Fruit fly (Drosophila melanogaster) whole organism, embryonic: Measurements from ENCODE around the gene Psf2.

Experiments used
- ATbp ChIP-seq: fragments of 200-800 bp; sonication (Bioruptor generic); optimal IDR thresholded peaks from 2 replicates; lab custom pipeline; 2017; ENCODE audit warnings: missing biosample characterization, mild to moderate bottlenecking, missing genetic modification characterization, missing genetic modification reagents
- B-H2 ChIP-seq: fragments of 200-800 bp; sonication (Bioruptor generic); optimal IDR thresholded peaks from 2 replicates; lab custom pipeline; 2018; ENCODE audit warnings: missing biosample characterization, mild to moderate bottlenecking, missing genetic modification characterization
- CG10543 ChIP-seq: fragments of 200-800 bp; sonication (Bioruptor generic); optimal IDR thresholded peaks from 3 replicates; lab custom pipeline; 2017; ENCODE audit warnings: missing biosample characterization, mild to moderate bottlenecking, missing genetic modification characterization, moderate library complexity
- CG14050 ChIP-seq: fragments of 200-800 bp; sonication (Bioruptor generic); IDR thresholded peaks from 3 replicates; pipeline ENCODE4 v1.3.6; 2022; ENCODE audit warnings: missing biosample characterization, missing genetic modification characterization
- CG14667 ChIP-seq: fragments of 200-800 bp; sonication (Bioruptor generic); IDR thresholded peaks from 2 replicates; pipeline ENCODE4 v1.3.6; 2022; ENCODE audit warnings: missing biosample characterization, missing genetic modification characterization
- CG16815 ChIP-seq: fragments of 200-800 bp; sonication (Bioruptor generic); optimal IDR thresholded peaks from 3 replicates; lab custom pipeline; 2017; ENCODE audit warnings: missing biosample characterization, mild to moderate bottlenecking, missing genetic modification characterization
- CG18619 ChIP-seq: fragments of 200-800 bp; sonication (Bioruptor generic); optimal IDR thresholded peaks from 3 replicates; lab custom pipeline; 2017; ENCODE audit warnings: missing biosample characterization, mild to moderate bottlenecking, missing genetic modification characterization
- CG30431 ChIP-seq: fragments of 200-800 bp; sonication (Bioruptor generic); optimal IDR thresholded peaks from 2 replicates; lab custom pipeline; 2017; ENCODE audit warnings: missing biosample characterization, missing genetic modification characterization
- CG31224 ChIP-seq: fragments of 200-800 bp; sonication (Bioruptor generic); IDR thresholded peaks from 2 replicates; pipeline ENCODE4 v1.3.6; 2022; ENCODE audit warnings: missing biosample characterization, missing genetic modification characterization
- CG32767 ChIP-seq: fragments of 200-800 bp; sonication (Bioruptor generic); IDR thresholded peaks from 2 replicates; pipeline ENCODE4 v1.3.6; 2022; ENCODE audit warnings: missing biosample characterization, missing genetic modification characterization
- CG34376 ChIP-seq: fragments of 200-800 bp; sonication (Bioruptor generic); optimal IDR thresholded peaks from 2 replicates; lab custom pipeline; 2018; ENCODE audit warnings: missing biosample characterization, mild to moderate bottlenecking, missing genetic modification characterization
- CG3838 ChIP-seq: fragments of 200-800 bp; sonication (Bioruptor generic); optimal IDR thresholded peaks from 3 replicates; lab custom pipeline; 2016; ENCODE audit warnings: missing biosample characterization, missing genetic modification characterization
- CG5245 ChIP-seq: fragments of 200-800 bp; sonication (Bioruptor generic); optimal IDR thresholded peaks from 3 replicates; lab custom pipeline; 2016; ENCODE audit warnings: missing biosample characterization, missing genetic modification characterization
- CG8924 ChIP-seq: fragments of 200-800 bp; optimal IDR thresholded peaks from 3 replicates; lab custom pipeline; 2019; ENCODE audit warnings: missing biosample characterization, mild to moderate bottlenecking, missing genetic modification characterization, moderate library complexity
- CG9932 ChIP-seq: fragments of 200-800 bp; sonication (Bioruptor generic); IDR thresholded peaks from 2 replicates; pipeline ENCODE4 v1.3.6; 2022; ENCODE audit warnings: missing biosample characterization, missing genetic modification characterization
- Hand ChIP-seq: fragments of 200-800 bp; sonication (Bioruptor generic); optimal IDR thresholded peaks from 2 replicates; lab custom pipeline; 2017; ENCODE audit warnings: mild to moderate bottlenecking, missing biosample characterization, missing genetic modification reagents, missing genetic modification characterization
- Hey ChIP-seq: fragments of 200-800 bp; sonication (Bioruptor generic); optimal IDR thresholded peaks from 3 replicates; lab custom pipeline; 2018; ENCODE audit warnings: missing biosample characterization, mild to moderate bottlenecking, missing genetic modification characterization
- Hr78 ChIP-seq, 2 experiments: fragments of 200-800 bp in 1 of 2; fragments of >200 bp in 1 of 2; sonication (Bioruptor generic) in 1 of 2; optimal IDR thresholded peaks; 2 replicates each; lab custom pipeline; 2017 to 2019; ENCODE audit warnings: missing biosample characterization in 2 of 2, missing genetic modification characterization in 2 of 2, mild to moderate bottlenecking in 1 of 2, moderate library complexity in 1 of 2
- Lhr ChIP-seq: fragments of 200-800 bp; sonication (Bioruptor generic); optimal IDR thresholded peaks from 3 replicates; lab custom pipeline; 2017; ENCODE audit warnings: mild to moderate bottlenecking, missing biosample characterization, missing genetic modification reagents, missing genetic modification characterization
- Med ChIP-seq: fragments of 200-800 bp; sonication (Bioruptor generic); peaks from one replicate; lab custom pipeline; 2016; ENCODE audit warnings: missing biosample characterization, missing genetic modification characterization, mild to moderate bottlenecking, inconsistent platforms, moderate library complexity
- Pdp1 ChIP-seq, 2 experiments: fragments of 200-800 bp; sonication (Bioruptor generic); optimal IDR thresholded peaks; 3 replicates each; lab custom pipeline; 2016; ENCODE audit warnings: missing biosample characterization in 2 of 2, missing genetic modification characterization in 2 of 2, mild to moderate bottlenecking in 1 of 2, moderate library complexity in 1 of 2
- Rfx ChIP-seq: fragments of 200-800 bp; sonication (Bioruptor generic); IDR thresholded peaks from 2 replicates; pipeline ENCODE4 v1.3.6; 2022; ENCODE audit warnings: missing biosample characterization, missing genetic modification characterization
- Sox100B ChIP-seq: fragments of 200-800 bp; sonication (Bioruptor generic); optimal IDR thresholded peaks from 3 replicates; lab custom pipeline; 2018; ENCODE audit warnings: missing biosample characterization, mild to moderate bottlenecking, missing genetic modification characterization
- Sry-δ ChIP-seq: fragments of 200-800 bp; sonication (Bioruptor generic); optimal IDR thresholded peaks from 2 replicates; lab custom pipeline; 2016; ENCODE audit warnings: missing biosample characterization, missing genetic modification characterization
- Xrp1 ChIP-seq: fragments of 200-800 bp; sonication (Bioruptor generic); IDR thresholded peaks from 2 replicates; pipeline ENCODE4 v1.3.6; 2022; ENCODE audit warnings: missing biosample characterization, missing genetic modification characterization
- YL-1 ChIP-seq: fragments of 200-800 bp; sonication (Bioruptor generic); optimal IDR thresholded peaks from 3 replicates; lab custom pipeline; 2017; ENCODE audit warnings: missing biosample characterization, mild to moderate bottlenecking, missing genetic modification characterization
- bbx ChIP-seq: fragments of 200-800 bp; sonication (Bioruptor generic); IDR thresholded peaks from 2 replicates; pipeline ENCODE4 v1.3.6; 2022; ENCODE audit warnings: missing biosample characterization, missing genetic modification characterization; ENCODE audit not compliant: partially characterized antibody
- cwo ChIP-seq: fragments of 200-800 bp; sonication (Bioruptor generic); optimal IDR thresholded peaks from 3 replicates; lab custom pipeline; 2017; ENCODE audit warnings: missing biosample characterization, missing genetic modification characterization, mild to moderate bottlenecking, moderate library complexity, missing genetic modification reagents
- eve ChIP-seq, 2 experiments: fragments of >200 bp; optimal IDR thresholded peaks; 2 replicates each; lab custom pipeline; 2017; ENCODE audit warnings: missing biosample characterization in 2 of 2, missing genetic modification characterization in 2 of 2
- fd3F ChIP-seq: fragments of 200-800 bp; sonication (Bioruptor generic); optimal IDR thresholded peaks from 2 replicates; lab custom pipeline; 2018; ENCODE audit warnings: missing biosample characterization, mild to moderate bottlenecking, missing genetic modification characterization, moderate library complexity
- gcm2 ChIP-seq: fragments of 200-800 bp; sonication (Bioruptor generic); optimal IDR thresholded peaks from 2 replicates; lab custom pipeline; 2016; ENCODE audit warnings: missing biosample characterization, missing genetic modification characterization
- grn ChIP-seq: fragments of 200-800 bp; sonication (Bioruptor generic); optimal IDR thresholded peaks from 3 replicates; lab custom pipeline; 2017; ENCODE audit warnings: missing biosample characterization, missing genetic modification characterization
- h ChIP-seq: fragments of >200 bp; optimal IDR thresholded peaks from 2 replicates; lab custom pipeline; 2017
- ham ChIP-seq: fragments of 200-800 bp; sonication (Bioruptor generic); IDR thresholded peaks from 2 replicates; pipeline ENCODE4 v1.3.6; 2022; ENCODE audit warnings: missing biosample characterization, missing genetic modification characterization
- hb ChIP-seq: fragments of 200-800 bp; sonication (Bioruptor generic); IDR thresholded peaks from 3 replicates; pipeline ENCODE4 v1.3.6; 2022; ENCODE audit warnings: missing biosample characterization, missing genetic modification characterization; ENCODE audit not compliant: partially characterized antibody
- kay ChIP-seq: fragments of 200-800 bp; sonication (Bioruptor generic); optimal IDR thresholded peaks from 2 replicates; lab custom pipeline; 2016; ENCODE audit warnings: missing biosample characterization, missing genetic modification characterization
- lilli ChIP-seq: fragments of 200-800 bp; sonication (Bioruptor generic); optimal IDR thresholded peaks from 3 replicates; lab custom pipeline; 2016; ENCODE audit warnings: missing biosample characterization, missing genetic modification characterization
- nom ChIP-seq: fragments of 200-800 bp; sonication (Bioruptor generic); optimal IDR thresholded peaks from 2 replicates; lab custom pipeline; 2017; ENCODE audit warnings: missing biosample characterization, missing genetic modification characterization, mild to moderate bottlenecking, moderate library complexity, missing genetic modification reagents
- salm ChIP-seq: fragments of 200-800 bp; sonication (Bioruptor generic); optimal IDR thresholded peaks from 2 replicates; lab custom pipeline; 2018; ENCODE audit warnings: missing biosample characterization, mild to moderate bottlenecking, missing genetic modification characterization
- sd ChIP-seq: fragments of 200-800 bp; sonication (Bioruptor generic); optimal IDR thresholded peaks from 3 replicates; lab custom pipeline; 2018; ENCODE audit warnings: missing biosample characterization, mild to moderate bottlenecking, missing genetic modification characterization, moderate library complexity
- sens-2 ChIP-seq: fragments of 200-800 bp; sonication (Bioruptor generic); IDR thresholded peaks from 2 replicates; pipeline ENCODE4 v1.3.6; 2022; ENCODE audit warnings: missing biosample characterization, missing genetic modification characterization
- slou ChIP-seq: fragments of 200-800 bp; sonication (Bioruptor generic); optimal IDR thresholded peaks from 3 replicates; lab custom pipeline; 2016; ENCODE audit warnings: missing biosample characterization, missing genetic modification characterization
- sqz ChIP-seq: fragments of 200-800 bp; sonication (Bioruptor generic); optimal IDR thresholded peaks from 3 replicates; lab custom pipeline; 2018; ENCODE audit warnings: missing biosample characterization, mild to moderate bottlenecking, missing genetic modification characterization
- sug ChIP-seq: fragments of 200-800 bp; optimal IDR thresholded peaks from 2 replicates; lab custom pipeline; 2019; ENCODE audit warnings: missing biosample characterization, mild to moderate bottlenecking, missing genetic modification characterization, moderate library complexity
- tgo ChIP-seq: fragments of 200-800 bp; sonication (Bioruptor generic); IDR thresholded peaks from 3 replicates; pipeline ENCODE4 v1.3.6; 2022; ENCODE audit warnings: missing biosample characterization, missing genetic modification characterization
- ttk ChIP-seq: fragments of 200-800 bp; sonication (Bioruptor generic); IDR thresholded peaks from 2 replicates; pipeline ENCODE4 v2.1.2; 2022; ENCODE audit warnings: missing biosample characterization, missing genetic modification characterization
- vfl ChIP-seq: fragments of 200-800 bp; sonication (Bioruptor generic); optimal IDR thresholded peaks from 2 replicates; lab custom pipeline; 2016; ENCODE audit warnings: missing biosample characterization, missing genetic modification characterization

Psf2 gene

DNA sequence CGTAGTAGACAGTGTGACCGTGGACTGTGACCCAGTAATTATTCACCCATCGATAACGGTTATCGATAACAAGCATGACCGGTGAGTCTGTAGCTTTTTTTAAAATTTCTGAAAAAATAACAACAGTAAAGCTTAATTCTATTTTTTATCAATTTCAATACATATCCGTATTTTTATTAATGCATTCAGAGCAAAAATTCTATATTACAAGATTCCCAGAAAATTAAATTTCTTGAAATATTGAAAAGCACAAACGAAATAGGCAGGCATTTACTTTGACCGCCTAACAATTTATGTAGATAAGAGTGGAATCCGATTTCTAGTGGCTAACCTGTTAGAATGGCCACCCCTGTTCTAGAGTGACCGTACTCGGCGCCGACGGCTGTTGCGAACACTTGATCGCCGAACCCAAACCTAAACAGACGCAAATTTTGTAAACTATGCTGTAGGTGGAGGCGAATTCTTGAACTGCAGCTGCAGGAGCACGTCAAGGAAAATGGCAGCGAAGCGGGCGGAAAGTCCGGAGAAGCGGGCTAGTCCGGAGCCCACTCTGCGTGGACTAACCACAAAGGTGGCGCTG lies 6.8 kb upstream of the Psf2 start, which contains the start of gene CG3652 (continued):
- TF ChIP-seq eve (GFP tag; optimal IDR thresholded peaks at IDR 0.05; lab: Kevin White, UChicago), result no peak
- TF ChIP-seq CG31224 (GFP tag; lab: Robert Waterston, UW), result no peak
- no peak for TF ChIP-seq CG30431 (GFP tag; lab: Kevin White, UChicago)
- peak; percentile 19 for TF ChIP-seq CG8924
- no peak for TF ChIP-seq CG18619
- TF ChIP-seq h, result no peak
- TF ChIP-seq Sry-δ (GFP tag; lab: Kevin White, UChicago), result peak; percentile 75
- no peak for TF ChIP-seq Hr78 (GFP tag; optimal IDR thresholded peaks at IDR 0.05; lab: Kevin White, UChicago)
- peak; percentile 27 for TF ChIP-seq slou
- 0 out of 2 replicates have a peak, but pooled peaks have one; percentile 14 for TF ChIP-seq bbx
- no peak for TF ChIP-seq Hey
- no peak for TF ChIP-seq sqz

DNA sequence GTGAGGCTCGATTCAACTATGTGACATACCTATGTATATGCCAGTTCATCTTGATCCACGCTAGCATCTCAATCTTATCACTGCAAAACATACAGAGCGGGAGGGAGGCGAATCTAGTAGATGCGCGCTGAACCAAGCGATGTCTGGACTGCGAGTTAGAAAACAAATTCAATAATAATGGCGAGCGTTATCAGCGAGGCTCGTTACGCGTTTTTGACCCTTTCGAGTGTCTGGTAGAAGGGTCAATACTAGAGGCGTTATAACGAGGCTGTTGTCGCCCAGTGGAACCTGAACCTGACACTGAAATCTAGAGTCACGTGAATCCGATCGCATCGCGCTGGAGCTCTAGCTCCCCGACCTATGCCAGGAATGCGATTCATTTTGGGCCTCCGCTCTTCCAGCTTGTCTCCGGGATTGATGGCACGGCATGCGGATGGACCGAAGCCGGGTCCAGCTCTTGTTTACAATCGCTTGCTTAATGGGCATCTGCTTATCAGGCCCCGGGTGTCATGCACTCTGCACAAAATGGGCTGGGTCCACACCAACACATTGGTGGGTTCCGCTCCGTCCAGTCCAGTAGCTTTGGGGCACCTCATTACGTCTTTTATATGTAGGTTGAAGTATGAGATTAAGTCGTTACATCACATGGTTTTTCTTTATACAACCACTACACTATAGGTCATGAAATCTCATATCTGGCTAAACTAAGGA lies 2.4 kb upstream of the Psf2 start:
- peak; percentile 91 for TF ChIP-seq CG34376
- peak; percentile 28 for TF ChIP-seq Med
- TF ChIP-seq CG10543 (GFP tag; lab: Kevin White, UChicago), result peak; percentile 50
- peak; percentile 94 for TF ChIP-seq cwo (GFP tag; lab: Kevin White, UChicago)
- no peak for TF ChIP-seq CG9932 (GFP tag; lab: Robert Waterston, UW)
- peak; percentile 79 for TF ChIP-seq sug (tag; lab: Kevin White, UChicago)
- no peak for TF ChIP-seq CG32767 (GFP tag; lab: Robert Waterston, UW)
- TF ChIP-seq Pdp1 (GFP tag; optimal IDR thresholded peaks at IDR 0.05; lab: Kevin White, UChicago), result peak in 1 of 2 experiments; percentile 76
- TF ChIP-seq Hr78 (GFP tag; optimal IDR thresholded peaks at IDR 0.05; lab: Kevin White, UChicago), result peak in 1 of 2 experiments; percentile 68

DNA sequence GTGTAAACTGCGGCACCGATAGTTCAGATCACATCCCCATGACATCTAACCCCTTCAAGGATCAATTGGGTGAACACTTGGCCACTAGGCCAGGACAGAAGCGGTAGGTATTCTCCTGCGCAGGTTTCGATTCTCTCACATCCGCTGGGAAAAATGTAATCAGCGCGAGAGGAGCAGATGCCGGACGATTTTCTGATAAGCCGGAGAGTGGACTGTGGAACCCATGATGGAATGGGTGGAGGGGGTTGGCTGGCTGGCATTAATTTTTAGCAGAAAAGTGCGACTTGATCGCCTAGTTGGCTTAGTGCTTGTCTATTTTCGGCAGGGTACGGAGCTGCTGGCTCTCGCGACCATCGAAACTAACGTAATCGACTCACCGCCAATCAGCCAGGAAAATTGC lies 871 bp upstream of the Psf2 start, which contains the start of gene Tps1:
TSS of gene Tps1 (plus strand) at position 301 of the 400 bp plus-strand sequence.
- TF ChIP-seq salm (no peak), sens-2 (no peak), gcm2 (GFP tag; lab: Kevin White, UChicago) (no peak), CG3838 (GFP tag; lab: Kevin White, UChicago) (no peak), vfl (GFP tag; lab: Kevin White, UChicago) (no peak), B-H2 (GFP tag; lab: Kevin White, UChicago) (no peak), h (no peak), grn (no peak), YL-1 (GFP tag; lab: Kevin White, UChicago) (no peak), CG14667 (GFP tag; lab: Robert Waterston, UW) (no peak), lilli (GFP tag; lab: Kevin White, UChicago) (no peak), fd3F (GFP tag; lab: Kevin White, UChicago) (no peak), hb (GFP tag; lab: Robert Waterston, UW) (no peak), CG34376 (peak; percentile 64), CG16815 (GFP tag; lab: Kevin White, UChicago) (no peak), CG14050 (no peak), sd (tag; lab: Kevin White, UChicago) (no peak), Hand (GFP tag; lab: Kevin White, UChicago) (no peak), tgo (no peak), ham (GFP tag; lab: Robert Waterston, UW) (0 out of 2 replicates have a peak, but pooled peaks have one; percentile 12), nom (GFP tag; lab: Kevin White, UChicago) (peak; percentile 42), ttk (GFP tag; lab: Robert Waterston, UW) (no peak), CG5245 (GFP tag; lab: Kevin White, UChicago) (no peak), Rfx (GFP tag; lab: Robert Waterston, UW) (no peak), kay (GFP tag; lab: Kevin White, UChicago) (no peak), Xrp1 (GFP tag; lab: Robert Waterston, UW) (no peak), sug (tag; lab: Kevin White, UChicago) (peak; percentile 6), ATbp (GFP tag; lab: Kevin White, UChicago) (no peak), Lhr (GFP tag; lab: Kevin White, UChicago) (no peak), Sox100B (GFP tag; lab: Kevin White, UChicago) (no peak)
- TF ChIP-seq, all 482 proteins: peak for 4
